Fruit fly (Drosophila melanogaster): ENCODE results near the gene CG10560.

Gene CG10560

DNA sequence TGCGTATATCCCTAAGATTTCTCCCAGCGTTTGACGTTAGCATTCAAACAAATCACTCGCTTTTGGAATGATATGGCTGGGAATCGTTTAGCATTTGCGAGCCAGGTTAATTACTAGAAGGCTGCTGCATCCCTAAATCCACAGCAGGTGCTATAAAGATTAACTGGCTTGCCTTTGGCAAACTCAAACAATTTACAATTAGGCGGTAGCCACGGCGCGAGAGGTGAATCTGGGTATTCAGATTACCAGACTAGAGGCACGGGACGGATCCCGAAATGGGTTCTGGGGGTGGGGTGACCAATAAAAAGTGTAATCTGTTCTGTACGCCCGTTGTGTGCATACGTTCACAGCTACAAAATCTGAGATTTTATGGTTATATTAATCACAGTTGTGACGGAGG lies 38.7 kb downstream of the CG10560 start, which contains the start of gene CG11892:
Gene CG11892, plus strand, starts transcription at position 384 of the 400 bp plus-strand sequence.
- peak; percentile 64 for TF ChIP-seq CG14711 (tag; optimal IDR thresholded peaks at IDR 0.05)
- no peak for TF ChIP-seq CG1620 (GFP tag; optimal IDR thresholded peaks at IDR 0.05)
- peak; percentile 87 for TF ChIP-seq CG7101 (tag; optimal IDR thresholded peaks at IDR 0.05)
- peak; percentile 72 for TF ChIP-seq Clk (GFP tag; optimal IDR thresholded peaks at IDR 0.05)
- peak; percentile 68 for TF ChIP-seq pad (GFP tag; optimal IDR thresholded peaks at IDR 0.05)
- TF ChIP-seq CG33017 (tag; optimal IDR thresholded peaks at IDR 0.05), result peak; percentile 89
- TF ChIP-seq Crg-1 (GFP tag; optimal IDR thresholded peaks at IDR 0.05), result peak; percentile 20
- peak; percentile 93 for TF ChIP-seq cic (GFP tag; optimal IDR thresholded peaks at IDR 0.05)
- peak; percentile 93 for TF ChIP-seq kay (GFP tag; ENCODE audit: borderline replicate concordance)
- TF ChIP-seq CG7045 (GFP tag; optimal IDR thresholded peaks at IDR 0.05), result peak; percentile 93
- peak; percentile 28 for TF ChIP-seq CG5204 (GFP tag; optimal IDR thresholded peaks at IDR 0.05)
- peak; percentile 30 for TF ChIP-seq ovo (GFP tag; optimal IDR thresholded peaks at IDR 0.05)
- peak; percentile 67 for TF ChIP-seq Mnt (GFP tag; optimal IDR thresholded peaks at IDR 0.05)
- TF ChIP-seq toe (GFP tag; optimal IDR thresholded peaks at IDR 0.05), result no peak
- peak; percentile 82 for TF ChIP-seq CG11617 (GFP tag; optimal IDR thresholded peaks at IDR 0.05)
- peak; percentile 39 for TF ChIP-seq tj (GFP tag; optimal IDR thresholded peaks at IDR 0.05)
- peak; percentile 89 for TF ChIP-seq CG12768 (GFP tag; optimal IDR thresholded peaks at IDR 0.05)
- no peak for TF ChIP-seq bab1 (GFP tag; optimal IDR thresholded peaks at IDR 0.05)
- TF ChIP-seq Hr96 (GFP tag; optimal IDR thresholded peaks at IDR 0.05), result no peak
- TF ChIP-seq cnc (optimal IDR thresholded peaks at IDR 0.05), result no peak

dm6 chr3R:25279796-25280350 lies 40.0 kb downstream of the CG10560 start, which contains the start of gene CG10514:
CG10514 (minus strand) TSS chr3R:25279846.
- peak; percentile 57 for TF ChIP-seq CG7101 (tag; optimal IDR thresholded peaks at IDR 0.05)
- peak; percentile 65 for TF ChIP-seq cic (GFP tag; optimal IDR thresholded peaks at IDR 0.05)
- TF ChIP-seq CG14711 (tag; optimal IDR thresholded peaks at IDR 0.05), result no peak
- TF ChIP-seq bab1 (GFP tag; optimal IDR thresholded peaks at IDR 0.05), result no peak
- no peak for TF ChIP-seq CG1620 (GFP tag; optimal IDR thresholded peaks at IDR 0.05)
- peak; percentile 90 for TF ChIP-seq kay (GFP tag; ENCODE audit: borderline replicate concordance)
- TF ChIP-seq CG12768 (GFP tag; optimal IDR thresholded peaks at IDR 0.05), result peak; percentile 53
- TF ChIP-seq Crg-1 (GFP tag; optimal IDR thresholded peaks at IDR 0.05), result no peak
- TF ChIP-seq CG5204 (GFP tag; optimal IDR thresholded peaks at IDR 0.05), result no peak
- TF ChIP-seq CG11617 (GFP tag; optimal IDR thresholded peaks at IDR 0.05), result no peak
- TF ChIP-seq toe (GFP tag; optimal IDR thresholded peaks at IDR 0.05), result no peak
- peak; percentile 23 for TF ChIP-seq ovo (GFP tag; optimal IDR thresholded peaks at IDR 0.05)
- no peak for TF ChIP-seq Clk (GFP tag; optimal IDR thresholded peaks at IDR 0.05)
- TF ChIP-seq tj (GFP tag; optimal IDR thresholded peaks at IDR 0.05), result no peak
- TF ChIP-seq pad (GFP tag; optimal IDR thresholded peaks at IDR 0.05), result no peak
- TF ChIP-seq CG33017 (tag; optimal IDR thresholded peaks at IDR 0.05), result peak; percentile 45
- no peak for TF ChIP-seq cnc (optimal IDR thresholded peaks at IDR 0.05)
- no peak for TF ChIP-seq Hr96 (GFP tag; optimal IDR thresholded peaks at IDR 0.05)
- peak; percentile 33 for TF ChIP-seq Mnt (GFP tag; optimal IDR thresholded peaks at IDR 0.05)
- TF ChIP-seq CG7045 (GFP tag; optimal IDR thresholded peaks at IDR 0.05), result peak; percentile 50

DNA sequence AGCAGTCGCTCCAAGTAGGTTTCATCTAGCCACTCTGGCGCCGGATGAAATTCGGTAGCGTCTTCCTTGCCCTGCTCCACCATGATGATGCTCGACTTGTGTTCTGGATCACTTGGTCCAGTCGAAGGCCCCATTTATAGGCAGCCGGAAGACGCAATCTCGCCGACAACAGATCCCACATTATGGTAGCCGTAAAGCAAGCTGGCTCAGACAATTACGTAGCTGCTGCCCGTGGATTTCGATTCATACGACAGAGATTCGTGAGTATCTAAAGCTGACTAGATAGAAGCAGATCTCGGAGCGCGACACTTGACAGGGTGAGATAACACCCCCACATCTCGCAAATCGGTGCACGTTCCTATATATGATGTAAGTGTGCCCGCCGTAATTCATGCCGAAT lies 42.8 kb downstream of the CG10560 start, which contains the start of gene CG10513:
Gene CG10513, minus strand, starts transcription at position 101 of the 400 bp plus-strand sequence.
- TF ChIP-seq bab1 (GFP tag; optimal IDR thresholded peaks at IDR 0.05) (no peak), cnc (optimal IDR thresholded peaks at IDR 0.05) (no peak), CG33017 (tag; optimal IDR thresholded peaks at IDR 0.05) (no peak), tj (GFP tag; optimal IDR thresholded peaks at IDR 0.05) (no peak), Clk (GFP tag; optimal IDR thresholded peaks at IDR 0.05) (no peak), Crg-1 (GFP tag; optimal IDR thresholded peaks at IDR 0.05) (no peak), CG11617 (GFP tag; optimal IDR thresholded peaks at IDR 0.05) (no peak), pad (GFP tag; optimal IDR thresholded peaks at IDR 0.05) (no peak)

- TF ChIP-seq pad (GFP tag; optimal IDR thresholded peaks at IDR 0.05) (peak; percentile 44), cnc (optimal IDR thresholded peaks at IDR 0.05) (no peak), CG5204 (GFP tag; optimal IDR thresholded peaks at IDR 0.05) (peak; percentile 34), Clk (GFP tag; optimal IDR thresholded peaks at IDR 0.05) (no peak), CG11617 (GFP tag; optimal IDR thresholded peaks at IDR 0.05) (peak; percentile 62), CG14711 (tag; optimal IDR thresholded peaks at IDR 0.05) (peak; percentile 22), CG7101 (tag; optimal IDR thresholded peaks at IDR 0.05) (peak; percentile 65), cic (GFP tag; optimal IDR thresholded peaks at IDR 0.05) (peak; percentile 97), Mnt (GFP tag; optimal IDR thresholded peaks at IDR 0.05) (peak; percentile 19), tj (GFP tag; optimal IDR thresholded peaks at IDR 0.05) (no peak), CG7045 (GFP tag; optimal IDR thresholded peaks at IDR 0.05) (peak; percentile 80), CG33017 (tag; optimal IDR thresholded peaks at IDR 0.05) (peak; percentile 71), Hr96 (GFP tag; optimal IDR thresholded peaks at IDR 0.05) (no peak), toe (GFP tag; optimal IDR thresholded peaks at IDR 0.05) (no peak), Crg-1 (GFP tag; optimal IDR thresholded peaks at IDR 0.05) (peak; percentile 11), ovo (GFP tag; optimal IDR thresholded peaks at IDR 0.05) (peak; percentile 20), CG12768 (GFP tag; optimal IDR thresholded peaks at IDR 0.05) (peak; percentile 58), kay (GFP tag; ENCODE audit: borderline replicate concordance) (peak; percentile 94)
Observed at dm6 chr3R:25275276-25275675, 44.6 kb downstream of the CG10560 start.

DNA sequence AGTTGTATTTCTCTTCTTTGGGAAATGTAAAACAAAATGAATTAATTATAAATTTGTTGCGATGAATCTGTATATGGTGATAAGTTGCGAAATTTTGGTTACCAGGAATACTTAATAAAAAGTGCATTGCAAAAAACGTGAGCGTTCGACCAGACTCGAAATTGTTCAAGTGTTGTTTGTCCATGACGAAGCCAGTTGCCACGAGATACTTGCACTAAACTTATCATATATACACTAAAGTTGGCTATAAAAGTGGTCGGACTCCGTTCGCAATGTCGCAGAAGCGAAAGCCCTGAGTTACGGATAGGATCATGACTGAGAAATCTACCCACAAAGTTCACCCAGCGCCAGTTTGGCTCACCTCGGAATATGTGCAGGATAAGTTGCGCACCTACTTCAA lies 46.4 kb downstream of the CG10560 start, which contains the start of gene CG11878:
Gene CG11878, plus strand, starts transcription at position 301 of the 400 bp plus-strand sequence.
- TF ChIP-seq cic (GFP tag; optimal IDR thresholded peaks at IDR 0.05), result peak; percentile 0
- TF ChIP-seq CG7101 (tag; optimal IDR thresholded peaks at IDR 0.05), result no peak

- TF ChIP-seq cic (GFP tag; optimal IDR thresholded peaks at IDR 0.05), result no peak
- no peak for TF ChIP-seq CG11617 (GFP tag; optimal IDR thresholded peaks at IDR 0.05)
- TF ChIP-seq cnc (optimal IDR thresholded peaks at IDR 0.05), result no peak
- no peak for TF ChIP-seq CG7045 (GFP tag; optimal IDR thresholded peaks at IDR 0.05)
- no peak for TF ChIP-seq CG12768 (GFP tag; optimal IDR thresholded peaks at IDR 0.05)
Observed at dm6 chr3R:25269909-25270308, 50.0 kb downstream of the CG10560 start, which contains the start of the genes CG11889 and CG11891. CG11889 (plus strand) TSS chr3R:25270209. CG11891 (plus strand) TSS chr3R:25270209.

All from whole organism, adult.